Worm (Caenorhabditis elegans) whole organism, L4/young adult: ENCODE data around the gene srd-21.

ENCODE experiments used
- dao-5 ChIP-seq: sonication (generic microtip); optimal IDR thresholded peaks from 2 replicates; lab custom pipeline; 2016; ENCODE audit warnings: missing genotype, missing genetic modification characterization, moderate library complexity, missing compliant biosample characterization
- him-1 ChIP-seq: sonication (generic microtip); optimal IDR thresholded peaks from 2 replicates; lab custom pipeline; 2016; ENCODE audit warnings: missing genotype, missing genetic modification reagents, missing genetic modification characterization, missing compliant biosample characterization

DNA sequence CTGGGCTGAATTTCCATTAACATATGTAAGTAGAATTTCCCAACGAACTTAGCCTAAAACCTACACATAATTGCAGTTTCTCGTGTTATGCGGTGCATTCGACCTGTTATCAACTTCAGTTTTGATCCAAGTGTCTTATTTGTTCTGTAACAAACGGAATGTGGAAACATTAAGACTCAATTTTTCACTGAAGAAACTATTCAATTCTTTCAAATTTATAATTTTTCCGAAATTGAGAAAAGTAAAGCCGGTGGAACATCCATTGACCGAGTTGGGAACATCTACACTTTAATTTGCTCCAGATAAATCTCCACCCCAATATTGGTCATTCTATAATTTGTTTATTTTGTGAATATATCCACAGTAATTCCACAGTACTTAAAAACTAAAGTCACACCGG, 44.7 kb downstream of the srd-21 start:
- TF ChIP-seq dao-5 (no peak), him-1 (tag; lab: Kevin White, UChicago) (no peak)
